Fruit fly (Drosophila melanogaster) Kc167 (cell line): Measurements from ENCODE around the gene Arl6IP1.

ENCODE experiments used
- Myc ChIP-seq: fragments of >200 bp; optimal IDR thresholded peaks from 2 replicates; lab custom pipeline; 2017; ENCODE audit warnings: missing external identifiers
- Sin3A ChIP-seq: fragments of >200 bp; optimal IDR thresholded peaks from 2 replicates; lab custom pipeline; 2018; ENCODE audit warnings: missing external identifiers
- h ChIP-seq: fragments of >200 bp; optimal IDR thresholded peaks from 3 replicates; lab custom pipeline; 2018; ENCODE audit warnings: missing external identifiers
- insv ChIP-seq: fragments of >200 bp; optimal IDR thresholded peaks from 3 replicates; lab custom pipeline; 2018; ENCODE audit warnings: missing external identifiers
- psq ChIP-seq: fragments of >200 bp; optimal IDR thresholded peaks from 2 replicates; lab custom pipeline; 2017; ENCODE audit warnings: missing external identifiers
- ttk ChIP-seq: sonication (Bioruptor generic); optimal IDR thresholded peaks from 2 replicates; lab custom pipeline; 2017; ENCODE audit warnings: missing external identifiers

Arl6IP1 gene

DNA sequence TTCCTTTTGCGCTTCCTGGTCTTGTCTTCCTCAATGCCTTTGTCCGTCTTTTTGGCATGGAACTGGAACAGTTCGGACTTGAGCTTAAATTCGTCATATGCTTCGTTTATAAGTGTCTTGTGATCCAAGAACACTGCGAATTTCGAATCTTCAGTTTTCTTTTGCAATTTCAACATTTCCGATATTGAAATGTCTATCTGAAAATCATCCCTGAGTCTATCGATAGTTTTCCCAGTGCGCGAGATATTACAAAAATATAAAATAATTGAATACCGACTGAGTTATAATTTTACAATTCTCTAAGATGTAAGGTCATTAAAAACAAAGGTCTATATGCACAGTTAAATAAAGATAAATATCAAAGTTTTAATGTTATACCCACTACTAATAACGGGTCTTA lies 7.5 kb downstream of the Arl6IP1 start, which contains the start of gene Mettl4:
Gene Mettl4, minus strand, starts transcription at position 208 of the 400 bp plus-strand sequence.
- TF ChIP-seq h = no peak
- no peak for TF ChIP-seq ttk (lab: Kevin White, UChicago)
- no peak for TF ChIP-seq insv (lab: Kevin White, UChicago)
- TF ChIP-seq Sin3A (lab: Kevin White, UChicago) = no peak
- no peak for TF ChIP-seq psq
- no peak for TF ChIP-seq Myc (lab: Kevin White, UChicago)

dm6 chr3R:16652091-16652490 lies 8.7 kb downstream of the Arl6IP1 start, which contains the start of gene CG14907:
TSS of gene CG14907 (minus strand) at chr3R:16652319.
- no peak for TF ChIP-seq ttk (lab: Kevin White, UChicago)
- no peak for TF ChIP-seq psq
- TF ChIP-seq Myc (lab: Kevin White, UChicago) = no peak
- no peak for TF ChIP-seq h
- no peak for TF ChIP-seq insv (lab: Kevin White, UChicago)
- TF ChIP-seq Sin3A (lab: Kevin White, UChicago) = no peak

DNA sequence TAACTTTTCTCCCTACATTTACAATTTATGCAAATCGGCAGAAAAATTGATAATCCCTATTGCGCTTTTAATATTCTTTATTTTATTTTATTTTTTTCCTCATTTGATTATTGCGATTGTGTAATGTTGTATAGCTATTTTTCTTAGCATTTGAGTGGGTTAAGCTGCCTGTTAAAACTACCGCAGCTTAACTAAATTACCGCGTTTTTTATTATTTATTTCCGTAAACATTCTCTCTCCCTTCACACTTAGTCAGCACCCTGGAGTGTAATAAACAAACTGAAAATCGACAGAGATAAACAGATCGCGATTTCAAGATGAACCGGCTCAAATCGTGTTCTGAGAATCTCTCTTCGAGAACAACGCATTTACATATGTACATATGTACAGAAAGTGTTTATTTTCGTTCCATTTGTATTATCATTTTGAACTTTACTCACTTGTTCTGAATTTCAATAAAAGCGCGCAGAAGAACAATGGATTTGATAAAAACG lies 11.6 kb downstream of the Arl6IP1 start:
- TF ChIP-seq ttk (lab: Kevin White, UChicago) = no peak
- TF ChIP-seq Myc (lab: Kevin White, UChicago) = no peak
- no peak for TF ChIP-seq psq
- TF ChIP-seq Sin3A (lab: Kevin White, UChicago) = no peak
- TF ChIP-seq h = no peak
- no peak for TF ChIP-seq insv (lab: Kevin White, UChicago)

- TF ChIP-seq ttk (lab: Kevin White, UChicago) (no peak), Sin3A (lab: Kevin White, UChicago) (no peak), Myc (lab: Kevin White, UChicago) (no peak), psq (no peak), h (no peak), insv (lab: Kevin White, UChicago) (no peak)
Measured at dm6 chr3R:16655494-16656493, 12.4 kb downstream of the Arl6IP1 start, which contains the start of gene modSP. TSS of gene modSP (minus strand) at chr3R:16655662.

- TF ChIP-seq h = no peak
- TF ChIP-seq psq = no peak
- no peak for TF ChIP-seq Sin3A (lab: Kevin White, UChicago)
- no peak for TF ChIP-seq Myc (lab: Kevin White, UChicago)
- TF ChIP-seq insv (lab: Kevin White, UChicago) = no peak
- no peak for TF ChIP-seq ttk (lab: Kevin White, UChicago)
Measured at dm6 chr3R:16661693-16662092, 18.3 kb downstream of the Arl6IP1 start.

DNA sequence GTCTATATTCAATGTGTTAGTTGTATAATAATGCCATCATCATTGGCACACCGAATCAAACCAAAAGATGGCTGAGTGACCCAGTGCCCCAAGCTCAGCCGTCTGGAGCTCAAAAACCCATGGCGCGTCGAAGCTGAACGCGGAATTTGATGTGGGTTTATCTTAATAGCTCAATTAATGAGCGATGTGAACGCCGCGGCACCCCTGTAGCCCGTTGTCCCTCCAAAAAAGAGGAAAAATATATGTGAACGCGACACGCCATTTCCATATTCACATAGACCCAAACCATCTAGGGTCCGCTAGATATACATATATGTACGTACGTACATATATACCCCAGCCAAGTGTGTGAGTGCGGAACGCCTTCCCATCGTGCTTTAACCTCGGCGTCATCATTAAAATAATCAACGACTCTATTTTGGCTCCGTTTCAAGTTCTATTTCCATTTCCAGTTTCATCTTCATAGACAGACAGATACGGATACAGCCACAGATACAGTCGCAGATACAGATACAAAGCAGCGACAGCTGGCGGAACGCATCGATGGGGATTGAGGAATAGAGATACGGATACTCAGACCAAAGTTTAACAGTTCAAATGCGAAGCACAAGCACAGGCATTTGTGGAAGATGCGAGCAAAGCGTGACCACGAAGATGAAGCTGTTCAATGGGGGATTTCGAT lies 20.9 kb downstream of the Arl6IP1 start:
- no peak for TF ChIP-seq psq
- no peak for TF ChIP-seq Myc (lab: Kevin White, UChicago)
- no peak for TF ChIP-seq Sin3A (lab: Kevin White, UChicago)
- no peak for TF ChIP-seq h
- TF ChIP-seq insv (lab: Kevin White, UChicago) = no peak
- TF ChIP-seq ttk (lab: Kevin White, UChicago) = no peak

DNA sequence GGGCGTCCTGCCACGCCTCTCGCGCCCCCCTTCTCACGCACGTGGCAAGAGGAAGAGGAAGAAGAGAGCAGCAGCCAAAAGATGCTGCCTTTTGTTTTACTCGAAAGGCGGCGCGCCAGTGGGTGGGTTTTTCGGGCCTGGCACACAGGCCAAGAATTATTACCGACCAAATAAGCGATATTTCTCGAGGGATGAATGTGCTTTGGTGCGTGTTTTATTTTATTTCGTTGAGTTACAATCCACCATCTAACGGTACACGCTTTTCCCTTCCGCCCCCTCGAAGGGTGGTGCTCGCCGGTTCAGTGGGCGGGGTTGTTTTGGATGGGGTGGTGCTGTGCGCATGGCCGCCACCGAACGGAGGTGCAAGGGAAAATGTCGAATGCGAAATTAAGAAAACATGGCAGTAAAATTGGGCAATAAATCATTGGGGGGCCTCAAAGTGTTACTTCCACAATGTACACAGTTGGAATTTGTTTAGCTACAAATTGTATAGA lies 28.9 kb downstream of the Arl6IP1 start:
- TF ChIP-seq ttk (lab: Kevin White, UChicago) = no peak
- TF ChIP-seq h = no peak
- no peak for TF ChIP-seq psq
- no peak for TF ChIP-seq insv (lab: Kevin White, UChicago)
- TF ChIP-seq Sin3A (lab: Kevin White, UChicago) = no peak
- TF ChIP-seq Myc (lab: Kevin White, UChicago) = no peak

DNA sequence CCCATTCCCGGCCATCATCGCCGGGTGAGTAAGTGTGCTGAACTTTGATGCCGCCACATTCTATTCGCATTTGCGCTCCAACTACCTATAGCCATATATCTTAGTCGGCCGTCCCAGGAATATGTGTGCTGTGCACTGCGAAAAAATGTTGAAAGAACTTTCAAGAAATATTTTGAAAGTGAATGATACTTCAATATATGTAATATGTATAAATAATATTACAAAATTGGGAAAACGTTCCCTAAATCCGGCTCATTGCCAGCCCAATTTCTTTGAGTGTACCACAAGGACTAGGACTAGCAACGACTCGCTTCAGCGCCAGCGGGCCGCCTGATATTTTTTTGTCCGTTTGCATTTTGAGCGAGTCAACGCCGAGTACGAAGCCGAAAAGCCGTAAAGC lies 29.8 kb downstream of the Arl6IP1 start:
- TF ChIP-seq ttk (lab: Kevin White, UChicago) (no peak), h (no peak), insv (lab: Kevin White, UChicago) (no peak), Sin3A (lab: Kevin White, UChicago) (no peak), psq (no peak), Myc (lab: Kevin White, UChicago) (no peak)

DNA sequence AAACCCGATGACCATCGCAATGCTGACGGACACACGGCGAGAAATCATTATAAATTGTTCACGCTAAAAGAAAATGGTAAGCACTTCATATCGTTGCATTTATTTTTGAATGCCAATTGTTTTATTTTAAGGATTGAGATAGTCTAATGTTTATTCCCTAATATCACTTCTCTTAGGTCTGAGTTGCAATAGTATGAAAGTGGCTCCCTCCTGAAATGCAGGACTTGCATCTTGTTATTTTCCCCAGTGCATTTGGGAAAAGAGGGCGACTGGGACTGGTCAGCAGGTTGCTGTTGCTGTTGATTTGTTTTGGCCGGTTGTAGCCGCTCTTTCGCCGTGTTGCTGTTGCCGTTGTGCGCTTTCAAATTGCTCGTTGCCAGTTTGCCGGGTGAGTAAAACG lies 33.1 kb downstream of the Arl6IP1 start:
- TF ChIP-seq Sin3A (lab: Kevin White, UChicago) = no peak
- TF ChIP-seq insv (lab: Kevin White, UChicago) = no peak
- no peak for TF ChIP-seq psq
- TF ChIP-seq h = no peak
- no peak for TF ChIP-seq ttk (lab: Kevin White, UChicago)
- no peak for TF ChIP-seq Myc (lab: Kevin White, UChicago)

DNA sequence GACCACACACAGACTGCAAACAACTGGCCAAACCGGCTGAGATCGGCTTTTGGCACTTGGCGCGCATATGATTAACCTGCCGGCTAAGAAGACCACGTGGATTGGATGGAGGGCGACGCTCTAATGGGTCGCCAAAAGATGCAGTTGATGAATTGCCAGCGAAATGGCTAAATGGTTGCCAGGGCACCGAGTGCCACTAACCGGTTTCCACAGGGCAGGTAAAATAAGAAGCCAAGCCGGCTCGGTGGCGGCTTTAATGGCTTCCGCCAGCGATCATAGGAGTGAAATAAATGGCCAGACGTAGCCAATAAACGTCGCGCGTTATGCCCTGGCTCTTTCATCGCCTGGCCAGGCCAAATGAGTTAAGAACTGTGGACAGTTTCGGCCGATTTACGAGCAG lies 34.5 kb downstream of the Arl6IP1 start:
- TF ChIP-seq ttk (lab: Kevin White, UChicago) (no peak), insv (lab: Kevin White, UChicago) (no peak), Myc (lab: Kevin White, UChicago) (no peak), h (no peak), psq (no peak), Sin3A (lab: Kevin White, UChicago) (no peak)

- TF ChIP-seq insv (lab: Kevin White, UChicago) (no peak), ttk (lab: Kevin White, UChicago) (no peak), psq (no peak), h (no peak), Sin3A (lab: Kevin White, UChicago) (no peak), Myc (lab: Kevin White, UChicago) (no peak)
Measured at dm6 chr3R:16682901-16683300, 39.5 kb downstream of the Arl6IP1 start.
